Worm (Caenorhabditis elegans) whole organism, L2 larva: Measurements from ENCODE around the gene F19B6.3.

Source experiments
- aly-2 ChIP-seq: fragments of 150-350 bp; optimal IDR thresholded peaks from 2 replicates; lab custom pipeline; 2014; ENCODE audit warnings: missing biosample characterization, missing genetic modification characterization
- ama-1 ChIP-seq: fragments of 150-350 bp; optimal IDR thresholded peaks from 2 replicates; lab custom pipeline; 2018; ENCODE audit warnings: inconsistent platforms
- egl-27 ChIP-seq: sonication (generic microtip); optimal IDR thresholded peaks from 3 replicates; lab custom pipeline; 2017; ENCODE audit warnings: missing biosample characterization, missing genetic modification reagents, missing genetic modification characterization
- lin-13 ChIP-seq: fragments of 150-350 bp; optimal IDR thresholded peaks from 2 replicates; lab custom pipeline; 2014; ENCODE audit warnings: missing biosample characterization, missing genetic modification reagents, missing genetic modification characterization
- mdl-1 ChIP-seq, 2 experiments: fragments of 150-350 bp in 1 of 2; sonication (generic microtip) in 1 of 2; optimal IDR thresholded peaks; 2 replicates each; lab custom pipeline; 2017; ENCODE audit warnings: missing biosample characterization in 2 of 2, missing genetic modification characterization in 2 of 2
- nhr-11 ChIP-seq: fragments of 150-350 bp; optimal IDR thresholded peaks from 2 replicates; lab custom pipeline; 2014; ENCODE audit warnings: missing biosample characterization, missing genetic modification characterization
- nhr-129 ChIP-seq: fragments of 150-350 bp; optimal IDR thresholded peaks from 2 replicates; lab custom pipeline; 2014; ENCODE audit warnings: missing biosample characterization, missing genetic modification characterization
- ztf-11 ChIP-seq: sonication (generic microtip); optimal IDR thresholded peaks from 2 replicates; lab custom pipeline; 2017; ENCODE audit warnings: missing biosample characterization, missing genetic modification characterization

- TF ChIP-seq aly-2 (tag; lab: Kevin White, UChicago), result no peak
- TF ChIP-seq ama-1 (lab: Kevin White, UChicago), result no peak
- no peak for TF ChIP-seq lin-13 (GFP tag; lab: Kevin White, UChicago)
- TF ChIP-seq mdl-1 (tag; optimal IDR thresholded peaks at IDR 0.05; lab: Kevin White, UChicago), result no peak
- no peak for TF ChIP-seq nhr-129 (tag; lab: Kevin White, UChicago)
- no peak for TF ChIP-seq egl-27
- TF ChIP-seq nhr-11, result no peak
- TF ChIP-seq ztf-11, result no peak
Observed at ce11 chrIV:12334142-12334541, 7.1 kb downstream of the F19B6.3 start.
